Worm (Caenorhabditis elegans): Measurements from ENCODE around the gene clec-64.

DNA sequence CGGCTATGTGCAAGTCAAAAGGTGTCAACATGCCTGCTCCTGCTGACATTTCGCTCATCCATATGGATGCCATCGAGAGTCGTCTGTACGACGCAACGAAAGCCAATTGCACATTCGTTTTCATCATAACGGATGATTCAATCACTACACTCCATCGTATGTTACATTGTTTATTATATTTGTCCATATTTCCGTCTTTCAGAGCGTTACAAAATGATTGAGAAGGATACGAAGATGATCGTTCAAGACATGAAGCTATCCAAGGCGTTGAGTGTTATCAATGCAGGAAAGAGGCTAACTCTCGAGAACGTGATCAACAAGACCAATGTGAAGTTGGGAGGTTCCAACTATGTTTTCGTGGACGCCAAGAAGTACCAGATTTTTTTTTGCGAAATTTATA is 23.4 kb downstream of the clec-64 start:
- TF ChIP-seq ama-1 (optimal IDR thresholded peaks at IDR 0.05) (no peak), unc-130 (tag; optimal IDR thresholded peaks at IDR 0.05) (no peak), nhr-77 (tag; optimal IDR thresholded peaks at IDR 0.05) (no peak), ceh-82 (tag; optimal IDR thresholded peaks at IDR 0.05) (no peak), mdl-1 (tag; optimal IDR thresholded peaks at IDR 0.05) (no peak)

Data from whole organism, L1 larva.